Worm (Caenorhabditis elegans) whole organism, L1 larva: ENCODE results near the gene ccep-135.

Source experiments
- C04F5.9 ChIP-seq: sonication (generic microtip); optimal IDR thresholded peaks from 2 replicates; lab custom pipeline; 2016; ENCODE audit warnings: missing genetic modification characterization, missing compliant biosample characterization
- F16B12.6 ChIP-seq: fragments of 150-350 bp; optimal IDR thresholded peaks from 2 replicates; lab custom pipeline; 2014; ENCODE audit warnings: missing biosample characterization, missing genetic modification characterization
- Y116A8C.19 ChIP-seq: sonication (generic microtip); optimal IDR thresholded peaks from 2 replicates; lab custom pipeline; 2016; ENCODE audit warnings: missing compliant biosample characterization, missing genetic modification characterization, borderline replicate concordance
- aly-2 ChIP-seq: fragments of 150-350 bp; optimal IDR thresholded peaks from 2 replicates; lab custom pipeline; 2014; ENCODE audit warnings: missing biosample characterization, missing genetic modification characterization
- ceh-63 ChIP-seq: fragments of 200-800 bp; sonication (Bioruptor generic); optimal IDR thresholded peaks from 2 replicates; lab custom pipeline; 2018; ENCODE audit warnings: mild to moderate bottlenecking, missing genetic modification characterization, missing compliant biosample characterization
- ceh-8 ChIP-seq: fragments of 200-800 bp; sonication (Bioruptor generic); optimal IDR thresholded peaks from 2 replicates; lab custom pipeline; 2018; ENCODE audit warnings: mild to moderate bottlenecking, missing genetic modification characterization, moderate library complexity, missing compliant biosample characterization
- ceh-82 ChIP-seq, 3 experiments: fragments of 150-350 bp in 1 of 3; sonication (generic microtip) in 2 of 3; optimal IDR thresholded peaks; 2 replicates each; lab custom pipeline; 2014 to 2017; ENCODE audit warnings: missing biosample characterization in 3 of 3, missing genetic modification characterization in 3 of 3
- efl-1 ChIP-seq, 4 experiments: fragments of 150-350 bp; optimal IDR thresholded peaks in 3 of 4; peaks in 1 of 4; 1 replicate in 1 of 4; 2 replicates in 3 of 4; lab custom pipeline; 2014; ENCODE audit warnings: missing biosample characterization in 2 of 4, missing genetic modification characterization in 2 of 4, missing genetic modification reagents in 2 of 4
- elt-2 ChIP-seq: sonication (generic microtip); optimal IDR thresholded peaks from 2 replicates; lab custom pipeline; 2016; ENCODE audit warnings: missing genetic modification characterization, mild to moderate bottlenecking, inconsistent platforms, missing compliant biosample characterization, missing genetic modification reagents
- ets-5 ChIP-seq: fragments of 200-800 bp; sonication (Bioruptor generic); IDR thresholded peaks from 2 replicates; pipeline ENCODE4 v1.3.6; 2022; ENCODE audit warnings: missing genetic modification characterization, missing compliant biosample characterization
- fkh-4 ChIP-seq: sonication (generic microtip); optimal IDR thresholded peaks from 2 replicates; lab custom pipeline; 2016; ENCODE audit warnings: missing compliant biosample characterization, missing genetic modification characterization, borderline replicate concordance
- fkh-8 ChIP-seq: sonication (generic microtip); optimal IDR thresholded peaks from 2 replicates; lab custom pipeline; 2016; ENCODE audit warnings: mild to moderate bottlenecking, missing genetic modification characterization, missing compliant biosample characterization
- grh-1 ChIP-seq: fragments of 200-800 bp; sonication (Bioruptor generic); IDR thresholded peaks from 2 replicates; pipeline ENCODE4 v1.3.6; 2022; ENCODE audit warnings: missing genetic modification reagents, missing genetic modification characterization, missing compliant biosample characterization
- irx-1 ChIP-seq: sonication (generic microtip); optimal IDR thresholded peaks from 2 replicates; lab custom pipeline; 2016; ENCODE audit warnings: missing genetic modification characterization, missing compliant biosample characterization
- jun-1 ChIP-seq: fragments of 150-350 bp; optimal IDR thresholded peaks from 2 replicates; lab custom pipeline; 2014; ENCODE audit warnings: missing biosample characterization, missing genetic modification reagents, missing genetic modification characterization
- lin-14 ChIP-seq: fragments of 200-800 bp; sonication (Bioruptor generic); optimal IDR thresholded peaks from 2 replicates; lab custom pipeline; 2018; ENCODE audit warnings: mild to moderate bottlenecking, missing genetic modification characterization, moderate library complexity, missing compliant biosample characterization
- lin-35 ChIP-seq, 2 experiments: fragments of 150-350 bp; optimal IDR thresholded peaks; 2 replicates each; lab custom pipeline; 2014; ENCODE audit warnings: missing biosample characterization in 2 of 2, missing genetic modification characterization in 2 of 2, missing genetic modification reagents in 2 of 2
- lin-39 ChIP-seq: fragments of 150-350 bp; optimal IDR thresholded peaks from 2 replicates; lab custom pipeline; 2014; ENCODE audit warnings: missing biosample characterization, missing genetic modification reagents, missing genetic modification characterization
- lir-3 ChIP-seq: sonication (generic microtip); optimal IDR thresholded peaks from 2 replicates; lab custom pipeline; 2016; ENCODE audit warnings: mild to moderate bottlenecking, missing genetic modification characterization, moderate library complexity, missing compliant biosample characterization; ENCODE audit not compliant: poor library complexity
- mdl-1 ChIP-seq, 2 experiments: fragments of 150-350 bp; optimal IDR thresholded peaks; 2 replicates each; lab custom pipeline; 2014 to 2017; ENCODE audit warnings: missing biosample characterization in 2 of 2, missing genetic modification characterization in 2 of 2, inconsistent platforms in 1 of 2
- mep-1 ChIP-seq: fragments of 150-350 bp; optimal IDR thresholded peaks from 2 replicates; lab custom pipeline; 2014; ENCODE audit warnings: missing biosample characterization, missing genetic modification characterization
- nhr-11 ChIP-seq: fragments of 150-350 bp; optimal IDR thresholded peaks from 2 replicates; lab custom pipeline; 2014; ENCODE audit warnings: missing biosample characterization, missing genetic modification characterization
- nhr-12 ChIP-seq: sonication (generic microtip); optimal IDR thresholded peaks from 2 replicates; lab custom pipeline; 2017; ENCODE audit warnings: missing biosample characterization, missing genetic modification characterization
- nhr-20 ChIP-seq: sonication (generic microtip); optimal IDR thresholded peaks from 2 replicates; lab custom pipeline; 2016; ENCODE audit warnings: mild to moderate bottlenecking, missing genetic modification characterization, missing compliant biosample characterization
- nhr-47 ChIP-seq: sonication (generic microtip); optimal IDR thresholded peaks from 2 replicates; lab custom pipeline; 2016; ENCODE audit warnings: mild to moderate bottlenecking, missing genetic modification characterization, moderate library complexity, missing compliant biosample characterization
- nhr-77 ChIP-seq: fragments of 150-350 bp; optimal IDR thresholded peaks from 2 replicates; lab custom pipeline; 2014; ENCODE audit warnings: missing biosample characterization, missing genetic modification characterization
- nhr-90 ChIP-seq: sonication (generic microtip); optimal IDR thresholded peaks from 2 replicates; lab custom pipeline; 2016; ENCODE audit warnings: mild to moderate bottlenecking, missing genetic modification characterization, missing compliant biosample characterization; ENCODE audit not compliant: poor library complexity
- pag-3 ChIP-seq: sonication (generic microtip); optimal IDR thresholded peaks from 2 replicates; lab custom pipeline; 2017; ENCODE audit warnings: missing genetic modification characterization, mild to moderate bottlenecking, missing compliant biosample characterization, antibody characterized with exemption, borderline replicate concordance; ENCODE audit not compliant: insufficient read depth
- pqm-1 ChIP-seq: sonication (generic microtip); optimal IDR thresholded peaks from 3 replicates; lab custom pipeline; 2017; ENCODE audit warnings: missing biosample characterization, missing genetic modification characterization
- snu-23 ChIP-seq: sonication (generic microtip); optimal IDR thresholded peaks from 2 replicates; lab custom pipeline; 2016; ENCODE audit warnings: missing genetic modification characterization, missing compliant biosample characterization
- sup-37 ChIP-seq: fragments of 200-800 bp; sonication (Bioruptor generic); optimal IDR thresholded peaks from 2 replicates; lab custom pipeline; 2018; ENCODE audit warnings: mild to moderate bottlenecking, missing genetic modification characterization, missing compliant biosample characterization
- tbx-2 ChIP-seq: sonication (generic microtip); optimal IDR thresholded peaks from 2 replicates; lab custom pipeline; 2016; ENCODE audit warnings: missing genetic modification characterization, missing compliant biosample characterization
- vab-15 ChIP-seq: sonication (generic microtip); optimal IDR thresholded peaks from 2 replicates; lab custom pipeline; 2017; ENCODE audit warnings: missing genotype, mild to moderate bottlenecking, missing genetic modification characterization, missing compliant biosample characterization
- xbp-1 ChIP-seq: sonication (generic microtip); optimal IDR thresholded peaks from 2 replicates; lab custom pipeline; 2016; ENCODE audit warnings: missing genetic modification characterization, missing compliant biosample characterization

ccep-135 gene

DNA sequence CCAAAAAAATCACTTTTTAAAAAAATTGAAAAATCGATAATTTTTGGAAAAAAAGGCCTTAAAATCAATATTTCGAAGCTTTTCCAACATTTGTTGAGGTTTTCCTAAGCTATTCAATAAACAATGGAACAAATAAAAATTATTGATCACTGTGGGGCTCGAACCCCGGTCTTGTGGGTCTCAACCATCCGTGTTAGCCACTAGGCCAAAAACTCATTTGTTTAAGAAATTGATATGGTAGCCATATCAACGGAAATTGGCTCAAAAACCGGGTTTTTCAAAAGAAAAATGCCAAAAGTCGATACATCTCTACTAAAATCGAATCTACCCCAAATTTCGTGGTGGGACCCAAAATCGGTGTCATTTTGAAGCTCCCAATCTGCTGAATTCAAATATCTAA, 20.3 kb downstream of the ccep-135 start:
- TF ChIP-seq vab-15 (tag; lab: Kevin White, UChicago) (no peak), nhr-20 (tag; lab: Kevin White, UChicago) (no peak), efl-1 (optimal IDR thresholded peaks at IDR 0.05; lab: Kevin White, UChicago) (no peak), efl-1 (GFP tag; optimal IDR thresholded peaks at IDR 0.05 in 1 of 2; lab: Kevin White, UChicago) (no peak), ceh-82 (tag; optimal IDR thresholded peaks at IDR 0.05; lab: Kevin White, UChicago) (no peak), ceh-63 (GFP tag; lab: Kevin White, UChicago) (no peak), ceh-8 (no peak), grh-1 (GFP tag; lab: Robert Waterston, UW) (no peak), tbx-2 (tag; lab: Kevin White, UChicago) (no peak), snu-23 (GFP tag; lab: Kevin White, UChicago) (no peak), lir-3 (tag; lab: Kevin White, UChicago) (no peak), F16B12.6 (tag; lab: Kevin White, UChicago) (no peak)

DNA sequence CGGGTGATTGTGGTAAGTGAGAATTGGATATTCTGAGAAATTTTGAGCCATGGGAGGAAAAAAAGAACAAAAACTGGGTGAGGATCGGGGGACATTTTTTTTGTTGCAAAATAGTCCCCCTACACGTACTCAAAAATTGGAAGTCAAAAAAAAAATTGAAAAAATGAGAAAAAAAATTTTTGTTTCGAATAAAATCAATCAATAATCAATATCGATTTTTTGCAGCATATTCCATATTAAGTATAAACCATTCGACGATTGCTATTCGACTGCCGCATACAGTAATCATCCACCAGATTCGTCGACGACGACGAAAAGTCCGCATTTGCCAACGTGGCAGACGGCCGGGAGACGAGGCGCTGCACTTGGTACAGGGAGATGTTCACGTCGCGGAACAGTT, 20.9 kb downstream of the ccep-135 start:
- TF ChIP-seq sup-37 (no peak), snu-23 (GFP tag; lab: Kevin White, UChicago) (no peak), ets-5 (GFP tag; lab: Robert Waterston, UW) (no peak), nhr-12 (tag; lab: Kevin White, UChicago) (no peak), ceh-63 (GFP tag; lab: Kevin White, UChicago) (no peak), pqm-1 (no peak)

DNA sequence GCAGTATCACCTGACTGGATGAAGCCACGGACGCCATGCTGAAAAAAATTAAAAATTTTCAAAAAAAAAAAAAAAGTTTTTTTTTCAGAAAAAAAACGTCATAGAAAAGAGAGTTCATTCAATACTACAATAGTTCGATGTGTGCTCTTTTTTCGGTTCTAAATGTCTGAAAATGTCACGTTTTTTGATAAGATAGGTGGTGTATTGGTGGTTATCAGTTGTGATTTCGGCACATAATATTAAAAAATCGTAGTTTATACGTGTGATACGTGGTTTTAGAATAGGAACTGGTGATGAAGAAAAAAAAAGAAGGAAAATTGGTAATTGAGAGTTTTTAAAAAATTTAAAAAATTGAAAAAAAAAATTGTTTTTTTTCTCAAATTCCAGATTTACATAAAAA, 25.3 kb downstream of the ccep-135 start:
- TF ChIP-seq elt-2 (tag; lab: Kevin White, UChicago) (peak; percentile 85), mep-1 (no peak), mdl-1 (tag; optimal IDR thresholded peaks at IDR 0.05; lab: Kevin White, UChicago) (no peak), lin-35 (GFP tag; optimal IDR thresholded peaks at IDR 0.05; lab: Kevin White, UChicago) (peak in 1 of 2 experiments; percentile 39), jun-1 (tag; lab: Kevin White, UChicago) (peak; percentile 21)

DNA sequence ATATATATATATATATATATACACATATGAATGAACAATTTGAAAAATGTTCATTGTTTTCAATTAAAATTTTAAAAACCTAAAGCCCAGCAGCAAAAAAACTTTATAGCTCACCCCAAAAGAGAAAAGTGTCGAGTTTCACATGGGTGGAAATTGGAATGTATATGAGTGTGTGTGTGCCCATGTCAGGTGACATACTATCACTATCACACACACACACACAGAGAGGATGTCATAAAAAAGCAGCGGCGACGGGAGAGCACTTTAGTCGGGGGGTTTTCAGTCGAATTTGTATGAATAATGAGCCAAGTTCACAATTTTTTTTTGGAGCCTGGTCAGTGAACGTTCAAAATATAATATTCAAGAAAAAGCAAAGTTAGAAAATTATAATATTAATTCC, 28.3 kb downstream of the ccep-135 start:
- TF ChIP-seq jun-1 (tag; lab: Kevin White, UChicago) (no peak), lin-35 (GFP tag; optimal IDR thresholded peaks at IDR 0.05; lab: Kevin White, UChicago) (peak in 1 of 2 experiments; percentile 18), elt-2 (tag; lab: Kevin White, UChicago) (peak; percentile 53), efl-1 (optimal IDR thresholded peaks at IDR 0.05; lab: Kevin White, UChicago) (no peak), efl-1 (GFP tag; optimal IDR thresholded peaks at IDR 0.05 in 1 of 2; lab: Kevin White, UChicago) (peak in 1 of 2 experiments; percentile 3), fkh-8 (tag; lab: Kevin White, UChicago) (peak; percentile 59)
- TF ChIP-seq, all 84 proteins: peak for 4

DNA sequence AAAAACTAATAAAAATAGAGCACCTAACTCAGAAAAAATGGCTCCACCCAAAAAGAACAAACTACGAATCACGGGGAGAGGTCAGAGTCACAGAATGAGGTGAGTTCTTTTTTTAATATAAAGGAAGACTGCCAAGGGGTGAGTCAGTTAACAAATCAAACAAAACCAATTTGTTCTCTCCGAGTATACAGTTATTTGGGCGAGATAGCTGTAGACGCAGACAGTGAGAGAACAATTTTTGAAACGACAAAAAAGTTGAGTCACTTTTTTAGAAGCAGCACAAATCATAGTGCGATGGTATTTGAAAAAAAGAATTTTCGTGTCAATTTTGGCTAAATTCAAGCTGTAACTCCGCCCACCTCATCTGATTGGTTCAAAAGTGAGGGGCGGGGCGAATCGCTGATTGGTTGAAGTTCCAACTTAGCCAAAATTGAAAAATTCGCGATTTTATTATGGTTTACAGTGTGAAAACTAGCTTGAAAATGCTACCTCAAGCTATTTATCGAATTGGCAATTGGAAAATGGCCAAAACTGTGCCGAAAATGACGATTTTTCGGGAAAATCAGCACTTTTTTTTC, 32.6 kb downstream of the ccep-135 start:
- TF ChIP-seq nhr-77 (tag; lab: Kevin White, UChicago) (no peak), nhr-12 (tag; lab: Kevin White, UChicago) (no peak), lin-39 (no peak), irx-1 (tag; lab: Kevin White, UChicago) (no peak), fkh-4 (no peak), pag-3 (no peak), Y116A8C.19 (tag; lab: Kevin White, UChicago) (no peak), aly-2 (tag; lab: Kevin White, UChicago) (no peak), lin-14 (GFP tag; lab: Kevin White, UChicago) (no peak), C04F5.9 (no peak), nhr-47 (tag; lab: Kevin White, UChicago) (no peak), ceh-8 (no peak), nhr-90 (tag; lab: Kevin White, UChicago) (no peak), nhr-11 (tag; lab: Kevin White, UChicago) (no peak), xbp-1 (tag; lab: Kevin White, UChicago) (no peak)
